Fruit fly (Drosophila melanogaster) whole organism, embryonic: ENCODE results near the gene CG4629.

Experiments
- Atf-2 ChIP-seq: fragments of 200-800 bp; sonication (Bioruptor generic); optimal IDR thresholded peaks from 2 replicates; lab custom pipeline; 2016; ENCODE audit warnings: missing biosample characterization, missing genetic modification characterization
- Awh ChIP-seq: fragments of 200-800 bp; sonication (Bioruptor generic); IDR thresholded peaks from 2 replicates; pipeline ENCODE4, ENCODE4 v1.3.6; 2022; ENCODE audit warnings: missing biosample characterization, missing genetic modification characterization
- B-H1 ChIP-seq: fragments of 200-800 bp; sonication (Bioruptor generic); IDR thresholded peaks from 3 replicates; pipeline ENCODE4 v1.3.6; 2022; ENCODE audit warnings: missing biosample characterization, missing genetic modification characterization
- BtbVII ChIP-seq: fragments of 200-800 bp; sonication (Bioruptor generic); optimal IDR thresholded peaks from 3 replicates; lab custom pipeline; 2017; ENCODE audit warnings: missing biosample characterization, mild to moderate bottlenecking, missing genetic modification characterization
- CG10321 ChIP-seq: fragments of 200-800 bp; sonication (Bioruptor generic); IDR thresholded peaks from 2 replicates; pipeline ENCODE4 v1.3.6; 2022; ENCODE audit warnings: missing biosample characterization, missing genetic modification characterization
- CG10462 ChIP-seq: fragments of 200-800 bp; sonication (Bioruptor generic); optimal IDR thresholded peaks from 2 replicates; lab custom pipeline; 2016; ENCODE audit warnings: missing biosample characterization, missing genetic modification characterization
- CG12236 ChIP-seq: fragments of 200-800 bp; sonication (Bioruptor generic); optimal IDR thresholded peaks from 2 replicates; lab custom pipeline; 2016; ENCODE audit warnings: missing biosample characterization, missing genetic modification characterization
- CG12769 ChIP-seq: fragments of 200-800 bp; sonication (Bioruptor generic); optimal IDR thresholded peaks from 2 replicates; lab custom pipeline; 2019; ENCODE audit warnings: missing biosample characterization, mild to moderate bottlenecking, missing genetic modification characterization, moderate library complexity
- CG17359 ChIP-seq: fragments of 200-800 bp; sonication (Bioruptor generic); optimal IDR thresholded peaks from 3 replicates; lab custom pipeline; 2018; ENCODE audit warnings: missing biosample characterization, mild to moderate bottlenecking, missing genetic modification characterization, moderate library complexity
- CG17829 ChIP-seq: fragments of 200-800 bp; optimal IDR thresholded peaks from 2 replicates; lab custom pipeline; 2019; ENCODE audit warnings: missing biosample characterization, mild to moderate bottlenecking, missing genetic modification characterization, moderate library complexity
- CG18764 ChIP-seq: fragments of 200-800 bp; sonication (Bioruptor generic); optimal IDR thresholded peaks from 3 replicates; lab custom pipeline; 2016; ENCODE audit warnings: missing biosample characterization, missing genetic modification characterization
- CG2202 ChIP-seq: fragments of 200-800 bp; sonication (Bioruptor generic); optimal IDR thresholded peaks from 2 replicates; lab custom pipeline; 2018; ENCODE audit warnings: missing biosample characterization, mild to moderate bottlenecking, missing genetic modification characterization
- CG33557 ChIP-seq: fragments of 200-800 bp; sonication (Bioruptor generic); optimal IDR thresholded peaks from 2 replicates; lab custom pipeline; 2019; ENCODE audit warnings: missing biosample characterization, mild to moderate bottlenecking, missing genetic modification characterization, moderate library complexity
- CG3726 ChIP-seq: fragments of 200-800 bp; sonication (Bioruptor generic); IDR thresholded peaks from 3 replicates; pipeline ENCODE4, ENCODE4 v1.3.6; 2022; ENCODE audit warnings: missing biosample characterization, missing genetic modification characterization
- CG3838 ChIP-seq: fragments of 200-800 bp; sonication (Bioruptor generic); optimal IDR thresholded peaks from 3 replicates; lab custom pipeline; 2016; ENCODE audit warnings: missing biosample characterization, missing genetic modification characterization
- CG3995 ChIP-seq: fragments of 200-800 bp; sonication (Bioruptor generic); optimal IDR thresholded peaks from 3 replicates; lab custom pipeline; 2016; ENCODE audit warnings: missing biosample characterization, missing genetic modification characterization
- CG4282 ChIP-seq: fragments of 200-800 bp; sonication (Bioruptor generic); optimal IDR thresholded peaks from 2 replicates; lab custom pipeline; 2016; ENCODE audit warnings: missing biosample characterization, missing genetic modification characterization
- CG4617 ChIP-seq: fragments of 200-800 bp; sonication (Bioruptor generic); optimal IDR thresholded peaks from 3 replicates; lab custom pipeline; 2016; ENCODE audit warnings: missing biosample characterization, missing genetic modification characterization, borderline replicate concordance
- CG6813 ChIP-seq: fragments of 200-800 bp; sonication (Bioruptor generic); optimal IDR thresholded peaks from 2 replicates; lab custom pipeline; 2017; ENCODE audit warnings: missing biosample characterization, missing genetic modification characterization, mild to moderate bottlenecking, moderate library complexity, missing genetic modification reagents
- CG6854 ChIP-seq: fragments of 200-800 bp; sonication (Bioruptor generic); optimal IDR thresholded peaks from 3 replicates; lab custom pipeline; 2017; ENCODE audit warnings: missing biosample characterization, mild to moderate bottlenecking, missing genetic modification characterization
- CG7928 ChIP-seq: fragments of 200-800 bp; sonication (Bioruptor generic); optimal IDR thresholded peaks from 2 replicates; lab custom pipeline; 2017; ENCODE audit warnings: missing biosample characterization, mild to moderate bottlenecking, missing genetic modification characterization
- CG7963 ChIP-seq: fragments of 200-800 bp; sonication (Bioruptor generic); IDR thresholded peaks from 3 replicates; pipeline ENCODE4 v1.3.6; 2022; ENCODE audit warnings: missing biosample characterization, missing genetic modification characterization; ENCODE audit not compliant: partially characterized antibody
- CG8359 ChIP-seq: fragments of 200-800 bp; sonication (Bioruptor generic); optimal IDR thresholded peaks from 2 replicates; lab custom pipeline; 2017; ENCODE audit warnings: missing biosample characterization, mild to moderate bottlenecking, missing genetic modification characterization, borderline replicate concordance
- CG8765 ChIP-seq: fragments of 200-800 bp; sonication (Bioruptor generic); IDR thresholded peaks from 2 replicates; pipeline ENCODE4 v1.3.6; 2022; ENCODE audit warnings: missing biosample characterization, missing genetic modification characterization
- CG9437 ChIP-seq: fragments of 200-800 bp; sonication (Bioruptor generic); optimal IDR thresholded peaks from 2 replicates; lab custom pipeline; 2018; ENCODE audit warnings: missing biosample characterization, mild to moderate bottlenecking, missing genetic modification characterization
- Dbx ChIP-seq: fragments of 200-800 bp; sonication (Bioruptor generic); IDR thresholded peaks from 3 replicates; pipeline ENCODE4 v1.3.6; 2022; ENCODE audit warnings: missing biosample characterization, missing genetic modification characterization
- Mrtf ChIP-seq: fragments of 200-800 bp; sonication (Bioruptor generic); IDR thresholded peaks from 3 replicates; pipeline ENCODE4 v1.3.6; 2022; ENCODE audit warnings: missing biosample characterization, missing genetic modification characterization
- Neu2 ChIP-seq: fragments of 200-800 bp; sonication (Bioruptor generic); optimal IDR thresholded peaks from 3 replicates; lab custom pipeline; 2016; ENCODE audit warnings: missing biosample characterization, missing genetic modification characterization, borderline replicate concordance
- Oli ChIP-seq: fragments of 200-800 bp; sonication (Bioruptor generic); optimal IDR thresholded peaks from 2 replicates; lab custom pipeline; 2018; ENCODE audit warnings: missing biosample characterization, mild to moderate bottlenecking, missing genetic modification characterization, moderate library complexity
- Spps ChIP-seq: fragments of 200-800 bp; sonication (Bioruptor generic); optimal IDR thresholded peaks from 2 replicates; lab custom pipeline; 2018; ENCODE audit warnings: missing biosample characterization, mild to moderate bottlenecking, missing genetic modification characterization
- Ssrp ChIP-seq: fragments of 200-800 bp; sonication (Bioruptor generic); optimal IDR thresholded peaks from 2 replicates; lab custom pipeline; 2018; ENCODE audit warnings: missing biosample characterization, mild to moderate bottlenecking, missing genetic modification characterization, moderate library complexity
- Trl ChIP-seq, 3 experiments: fragments of >200 bp in 2 of 3; fragments of 200-800 bp in 1 of 3; sonication (Bioruptor generic) in 1 of 3; optimal IDR thresholded peaks; 2 replicates in 1 of 3; 3 replicates in 2 of 3; lab custom pipeline; 2016 to 2017; ENCODE audit warnings: missing biosample characterization in 1 of 3, missing genetic modification characterization in 1 of 3
- br ChIP-seq: fragments of >200 bp; optimal IDR thresholded peaks from 2 replicates; lab custom pipeline; 2017
- cad ChIP-seq: fragments of >200 bp; optimal IDR thresholded peaks from 2 replicates; lab custom pipeline; 2017; ENCODE audit warnings: missing biosample characterization, missing genetic modification characterization
- caup ChIP-seq: fragments of 200-800 bp; sonication (Bioruptor generic); optimal IDR thresholded peaks from 3 replicates; lab custom pipeline; 2017; ENCODE audit warnings: missing biosample characterization, mild to moderate bottlenecking, missing genetic modification characterization, moderate library complexity; ENCODE audit not compliant: severe bottlenecking
- chinmo ChIP-seq: fragments of 200-800 bp; sonication (Bioruptor generic); IDR thresholded peaks from 4 replicates; pipeline ENCODE4 v1.3.6; 2022; ENCODE audit warnings: missing biosample characterization, missing genetic modification characterization; ENCODE audit not compliant: partially characterized antibody
- crc ChIP-seq: fragments of 200-800 bp; sonication (Bioruptor generic); optimal IDR thresholded peaks from 2 replicates; lab custom pipeline; 2016; ENCODE audit warnings: missing biosample characterization, missing genetic modification characterization
- fu2 ChIP-seq: fragments of 200-800 bp; sonication (Bioruptor generic); optimal IDR thresholded peaks from 2 replicates; lab custom pipeline; 2016; ENCODE audit warnings: missing biosample characterization, missing genetic modification characterization
- gcm ChIP-seq: fragments of 200-800 bp; sonication (Bioruptor generic); optimal IDR thresholded peaks from 2 replicates; lab custom pipeline; 2019; ENCODE audit warnings: missing biosample characterization, mild to moderate bottlenecking, missing genetic modification characterization, moderate library complexity
- jigr1 ChIP-seq: fragments of 200-800 bp; sonication (Bioruptor generic); IDR thresholded peaks from 3 replicates; pipeline ENCODE4 v1.3.6; 2022; ENCODE audit warnings: missing biosample characterization, missing genetic modification characterization
- jumu ChIP-seq: fragments of 200-800 bp; sonication (Bioruptor generic); optimal IDR thresholded peaks from 3 replicates; lab custom pipeline; 2016; ENCODE audit warnings: missing biosample characterization, missing genetic modification characterization
- ken ChIP-seq: fragments of 200-800 bp; sonication (Bioruptor generic); IDR thresholded peaks from 3 replicates; pipeline ENCODE4 v1.3.6; 2022; ENCODE audit warnings: missing biosample characterization, missing genetic modification characterization
- klu ChIP-seq: fragments of 200-800 bp; sonication (Bioruptor generic); IDR thresholded peaks from 2 replicates; pipeline ENCODE4 v1.3.6; 2022; ENCODE audit warnings: missing biosample characterization, missing genetic modification characterization
- otp ChIP-seq: fragments of 200-800 bp; sonication (Bioruptor generic); IDR thresholded peaks from 3 replicates; pipeline ENCODE4, ENCODE4 v1.3.6; 2022; ENCODE audit warnings: missing biosample characterization, missing genetic modification characterization
- ranshi ChIP-seq: fragments of 200-800 bp; sonication (Bioruptor generic); IDR thresholded peaks from 2 replicates; pipeline ENCODE4 v1.3.6; 2022; ENCODE audit warnings: missing biosample characterization, missing genetic modification characterization
- sens ChIP-seq: fragments of 200-800 bp; sonication (Bioruptor generic); peaks from one replicate; lab custom pipeline; 2016; ENCODE audit warnings: missing biosample characterization, missing genetic modification characterization
- seq ChIP-seq: fragments of 200-800 bp; sonication (Bioruptor generic); IDR thresholded peaks from 2 replicates; pipeline ENCODE4 v1.3.6; 2022; ENCODE audit warnings: missing biosample characterization, missing genetic modification characterization
- sisA ChIP-seq: fragments of 200-800 bp; sonication (Bioruptor generic); IDR thresholded peaks from 2 replicates; pipeline ENCODE4 v1.3.6; 2022; ENCODE audit warnings: missing biosample characterization, missing genetic modification characterization
- sug ChIP-seq: fragments of 200-800 bp; optimal IDR thresholded peaks from 2 replicates; lab custom pipeline; 2019; ENCODE audit warnings: missing biosample characterization, mild to moderate bottlenecking, missing genetic modification characterization, moderate library complexity
- trem ChIP-seq: fragments of 200-800 bp; optimal IDR thresholded peaks from 3 replicates; lab custom pipeline; 2019; ENCODE audit warnings: missing biosample characterization, mild to moderate bottlenecking, missing genetic modification characterization, moderate library complexity

CG4629 gene

DNA sequence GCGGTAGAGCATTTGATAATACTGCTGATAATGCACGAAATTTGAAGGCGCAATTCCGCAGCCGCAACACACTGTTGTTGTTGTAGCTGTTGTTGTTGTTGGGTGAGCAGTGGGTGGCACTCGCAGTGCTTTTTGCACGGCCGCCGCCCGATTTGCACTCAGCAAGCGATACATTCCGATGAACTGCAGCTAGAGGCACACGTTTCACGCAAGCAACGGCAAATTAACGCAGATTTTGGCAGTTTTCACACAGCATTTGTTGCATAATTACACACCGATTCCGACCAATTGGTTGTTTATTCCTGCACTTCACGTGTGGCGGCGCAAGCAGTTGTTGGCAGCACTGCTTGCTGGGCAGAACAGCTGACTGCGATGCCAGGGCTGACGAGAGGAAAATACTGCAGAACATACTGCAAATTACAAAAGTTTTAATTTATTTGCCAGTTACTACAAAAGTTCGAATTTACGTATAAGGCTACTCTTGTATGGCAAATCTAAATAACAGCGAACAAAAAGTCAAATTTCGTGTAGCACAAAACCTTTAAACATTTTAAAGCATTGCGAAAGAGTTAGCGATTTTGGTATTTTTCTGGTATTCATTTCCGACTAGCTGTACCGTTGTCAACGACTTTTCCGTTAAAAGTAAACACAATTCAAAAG, 5.9 kb upstream of the CG4629 start, which contains the start of the genes PolrMT and CG14339 (continued):
- TF ChIP-seq Neu2 (GFP tag; lab: Kevin White, UChicago) = peak; percentile 2
- TF ChIP-seq trem = peak; percentile 41
- TF ChIP-seq Atf-2 (GFP tag; lab: Kevin White, UChicago) = no peak
- no peak for TF ChIP-seq CG18764 (GFP tag; lab: Kevin White, UChicago)
- TF ChIP-seq Spps (tag; lab: Kevin White, UChicago) = no peak
- TF ChIP-seq Dbx (GFP tag; lab: Robert Waterston, UW) = no peak
- peak; percentile 39 for TF ChIP-seq fu2
- TF ChIP-seq CG12769 = no peak
- no peak for TF ChIP-seq CG10321 (GFP tag; lab: Robert Waterston, UW)
- TF ChIP-seq sens = peak; percentile 96
- peak; percentile 46 for TF ChIP-seq CG9437 (GFP tag; lab: Kevin White, UChicago)
- TF ChIP-seq CG4617 = peak; percentile 76
- no peak for TF ChIP-seq Trl (optimal IDR thresholded peaks at IDR 0.05; lab: Kevin White, UChicago)
- peak; percentile 54 for TF ChIP-seq Trl (GFP tag; optimal IDR thresholded peaks at IDR 0.05; lab: Kevin White, UChicago)
- no peak for TF ChIP-seq jigr1 (GFP tag; lab: Robert Waterston, UW)
- no peak for TF ChIP-seq B-H1 (GFP tag; lab: Robert Waterston, UW)
- TF ChIP-seq CG17829 (tag; lab: Kevin White, UChicago) = peak; percentile 35
- no peak for TF ChIP-seq BtbVII
- TF ChIP-seq CG8765 (GFP tag; lab: Robert Waterston, UW) = no peak
- no peak for TF ChIP-seq otp
- peak; percentile 45 for TF ChIP-seq CG3995 (GFP tag; lab: Kevin White, UChicago)
- TF ChIP-seq cad = no peak
- TF ChIP-seq CG7963 (GFP tag; lab: Robert Waterston, UW) = no peak
- peak; percentile 83 for TF ChIP-seq sug (tag; lab: Kevin White, UChicago)
- TF ChIP-seq CG6813 (GFP tag; lab: Kevin White, UChicago) = no peak
- no peak for TF ChIP-seq Mrtf (GFP tag; lab: Robert Waterston, UW)
- TF ChIP-seq CG12236 (GFP tag; lab: Kevin White, UChicago) = peak; percentile 30
- no peak for TF ChIP-seq CG3838 (GFP tag; lab: Kevin White, UChicago)
- no peak for TF ChIP-seq klu (GFP tag; lab: Robert Waterston, UW)
- no peak for TF ChIP-seq Oli (tag; lab: Kevin White, UChicago)
- TF ChIP-seq crc = no peak
- no peak for TF ChIP-seq CG4282 (GFP tag; lab: Kevin White, UChicago)
- no peak for TF ChIP-seq gcm
- no peak for TF ChIP-seq CG3726 (GFP tag; lab: Robert Waterston, UW)
- peak; percentile 4 for TF ChIP-seq CG33557 (GFP tag; lab: Kevin White, UChicago)
- no peak for TF ChIP-seq Ssrp (tag; lab: Kevin White, UChicago)
- TF ChIP-seq CG10462 (GFP tag; lab: Kevin White, UChicago) = peak; percentile 87
- no peak for TF ChIP-seq CG6854 (GFP tag; lab: Kevin White, UChicago)
- no peak for TF ChIP-seq seq (GFP tag; lab: Robert Waterston, UW)
- peak; percentile 5 for TF ChIP-seq caup (GFP tag; lab: Kevin White, UChicago)
- TF ChIP-seq br (lab: Kevin White, UChicago) = no peak
- no peak for TF ChIP-seq CG8359
- no peak for TF ChIP-seq CG17359 (tag; lab: Kevin White, UChicago)
- 0 out of 3 replicates have a peak, but pooled peaks have one; percentile 14 for TF ChIP-seq ken (GFP tag; lab: Robert Waterston, UW)
- no peak for TF ChIP-seq ranshi (GFP tag; lab: Robert Waterston, UW)
- TF ChIP-seq jumu = peak; percentile 20
- TF ChIP-seq sisA (GFP tag; lab: Robert Waterston, UW) = no peak
- TF ChIP-seq CG7928 = peak; percentile 96
- TF ChIP-seq chinmo (GFP tag; lab: Robert Waterston, UW) = peak; percentile 78; the same call in 1 of the 4 replicates
- TF ChIP-seq CG2202 (tag; lab: Kevin White, UChicago) = no peak
- no peak for TF ChIP-seq Awh
